Worm (Caenorhabditis elegans): ENCODE results near the gene K09H11.6.
A peak's percentile ranks its signal among the peaks of the same experiment; 100 is the strongest.

Gene K09H11.6

DNA sequence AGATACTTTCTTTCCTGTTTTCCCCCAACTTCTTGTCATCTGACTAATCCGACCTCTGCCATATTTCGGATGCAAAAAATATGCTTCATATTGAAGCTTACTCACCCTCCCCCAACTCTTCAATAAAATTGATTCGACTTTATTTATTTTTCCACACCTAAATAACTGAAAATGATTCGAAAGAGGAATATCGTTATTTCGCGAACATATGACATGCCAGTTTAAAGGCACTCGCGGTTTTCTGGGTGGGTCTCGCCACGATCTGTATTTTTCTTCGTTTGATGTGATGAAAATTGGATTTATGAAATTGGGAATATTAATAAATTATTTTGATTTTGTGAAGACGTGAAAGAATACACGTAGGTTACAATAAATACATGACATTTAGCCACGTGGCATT lies 35.7 kb upstream of the K09H11.6 start, which contains the start of gene F44E7.3:
Gene F44E7.3 (plus strand): TSS at position 319 of the 400 bp plus-strand sequence.
- TF ChIP-seq ama-1 (optimal IDR thresholded peaks at IDR 0.05) = peak; percentile 53
- no peak for TF ChIP-seq R02D3.7 (tag; optimal IDR thresholded peaks at IDR 0.05)

DNA sequence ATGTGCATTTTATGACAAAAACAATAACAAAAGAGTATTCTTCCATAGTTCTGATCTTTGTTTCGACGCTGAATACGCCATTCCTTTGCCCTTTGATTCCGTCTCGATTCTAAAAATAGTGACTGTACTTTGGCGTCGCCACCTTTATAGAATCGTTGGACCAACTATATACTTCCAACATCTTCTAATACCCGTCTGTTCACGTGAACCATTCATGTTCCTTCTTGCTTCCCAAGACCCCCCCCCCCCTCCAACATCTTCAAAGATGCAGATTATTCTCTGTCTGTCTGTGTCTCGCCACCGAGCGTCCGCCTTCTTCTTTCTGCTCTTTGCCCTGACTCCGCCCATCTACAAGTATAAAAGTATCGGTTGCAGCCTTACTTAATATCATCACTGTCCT lies 34.0 kb upstream of the K09H11.6 start:
- no peak for TF ChIP-seq ztf-11 (tag; optimal IDR thresholded peaks at IDR 0.05)
- TF ChIP-seq aly-2 (tag; optimal IDR thresholded peaks at IDR 0.05) = no peak
- TF ChIP-seq nhr-21 (tag; optimal IDR thresholded peaks at IDR 0.05) = no peak
- TF ChIP-seq nhr-237 (tag; optimal IDR thresholded peaks at IDR 0.05) = no peak
- no peak for TF ChIP-seq skn-1 (tag; optimal IDR thresholded peaks at IDR 0.05)
- TF ChIP-seq lsy-2 (tag; optimal IDR thresholded peaks at IDR 0.05) = no peak
- no peak for TF ChIP-seq Y55F3AM.14 (GFP tag; optimal IDR thresholded peaks at IDR 0.05)
- TF ChIP-seq crh-2 (tag; optimal IDR thresholded peaks at IDR 0.05) = no peak
- TF ChIP-seq zag-1 (tag; optimal IDR thresholded peaks at IDR 0.05) = no peak
- no peak for TF ChIP-seq sem-4 (tag; optimal IDR thresholded peaks at IDR 0.05)
- no peak for TF ChIP-seq unc-62 (GFP tag; optimal IDR thresholded peaks at IDR 0.05)
- TF ChIP-seq sma-9 (GFP tag; optimal IDR thresholded peaks at IDR 0.05) = no peak
- no peak for TF ChIP-seq sma-9 (tag; optimal IDR thresholded peaks at IDR 0.05)
- TF ChIP-seq unc-39 (tag; optimal IDR thresholded peaks at IDR 0.05) = no peak
- TF ChIP-seq ZK546.5 (tag; optimal IDR thresholded peaks at IDR 0.05) = no peak

DNA sequence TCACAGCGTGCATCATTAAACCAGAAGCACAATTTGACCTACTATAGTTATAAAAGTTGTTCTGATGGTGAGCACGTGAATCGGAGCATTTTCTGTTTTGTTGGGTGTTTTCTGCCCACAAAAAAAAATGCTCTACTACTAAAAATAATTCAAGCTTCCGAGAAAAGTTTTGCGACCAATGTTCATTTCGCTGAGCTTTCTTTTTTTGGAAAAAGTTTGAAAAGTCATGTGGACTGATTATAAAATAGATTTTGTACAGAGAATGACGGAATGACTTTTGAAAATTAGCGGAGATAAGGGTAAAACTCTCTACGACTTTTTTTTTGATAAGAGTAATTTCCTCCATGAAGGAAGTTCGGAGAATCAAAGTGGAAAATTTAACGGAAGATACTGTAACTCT lies 33.5 kb upstream of the K09H11.6 start:
- TF ChIP-seq crh-2 (tag; optimal IDR thresholded peaks at IDR 0.05) = peak; percentile 20
- TF ChIP-seq elt-1 (tag; optimal IDR thresholded peaks at IDR 0.05) = no peak
- TF ChIP-seq fos-1 (tag; optimal IDR thresholded peaks at IDR 0.05) = peak; percentile 41
- peak; percentile 54 for TF ChIP-seq sma-9 (GFP tag; optimal IDR thresholded peaks at IDR 0.05)
- no peak for TF ChIP-seq sma-9 (tag; optimal IDR thresholded peaks at IDR 0.05)
- TF ChIP-seq nhr-237 (tag; optimal IDR thresholded peaks at IDR 0.05) = no peak
- no peak for TF ChIP-seq nhr-23 (tag; optimal IDR thresholded peaks at IDR 0.05)

DNA sequence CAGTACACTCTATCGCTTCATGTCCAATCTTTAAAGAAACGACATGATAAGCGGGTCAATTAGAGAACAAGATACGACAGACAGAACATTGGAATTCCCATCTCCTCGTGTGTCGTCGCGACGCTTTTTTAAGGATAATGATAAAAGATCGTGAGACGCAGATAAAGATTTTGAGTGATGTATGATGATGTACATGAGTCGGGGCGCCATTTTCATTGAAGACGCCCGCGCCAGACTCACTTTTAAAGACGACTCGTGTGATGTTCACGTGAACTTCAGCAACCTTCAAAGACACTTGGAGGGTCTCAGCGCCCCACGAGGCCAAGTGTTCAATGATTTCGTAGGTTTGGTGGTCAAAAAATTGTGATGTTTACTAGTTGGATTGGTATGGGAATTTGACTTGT lies 32.3 kb upstream of the K09H11.6 start:
- no peak for TF ChIP-seq ama-1 (optimal IDR thresholded peaks at IDR 0.05)
- no peak for TF ChIP-seq ZK546.5 (tag; optimal IDR thresholded peaks at IDR 0.05)
- peak; percentile 90 for TF ChIP-seq F13H6.1 (tag; optimal IDR thresholded peaks at IDR 0.05)
- no peak for TF ChIP-seq unc-39 (tag; optimal IDR thresholded peaks at IDR 0.05)
- TF ChIP-seq unc-55 (GFP tag; optimal IDR thresholded peaks at IDR 0.05) = no peak
- no peak for TF ChIP-seq alr-1 (tag; optimal IDR thresholded peaks at IDR 0.05)
- no peak for TF ChIP-seq elt-1 (tag; optimal IDR thresholded peaks at IDR 0.05)
- TF ChIP-seq peb-1 (tag; optimal IDR thresholded peaks at IDR 0.05) = no peak
- TF ChIP-seq sma-9 (GFP tag; optimal IDR thresholded peaks at IDR 0.05) = peak; percentile 92
- TF ChIP-seq sma-9 (tag; optimal IDR thresholded peaks at IDR 0.05) = peak; percentile 10
- TF ChIP-seq elt-3 (tag; optimal IDR thresholded peaks at IDR 0.05) = no peak
- peak; percentile 19 for TF ChIP-seq mab-5 (tag; optimal IDR thresholded peaks at IDR 0.05)
- no peak for TF ChIP-seq dmd-4 (tag; optimal IDR thresholded peaks at IDR 0.05)
- peak; percentile 49 for TF ChIP-seq nhr-25 (tag; optimal IDR thresholded peaks at IDR 0.05)
- peak; percentile 94 for TF ChIP-seq nhr-21 (tag; optimal IDR thresholded peaks at IDR 0.05)
- no peak for TF ChIP-seq ztf-4 (tag; optimal IDR thresholded peaks at IDR 0.05)
- TF ChIP-seq nhr-10 (tag; optimal IDR thresholded peaks at IDR 0.05) = no peak
- no peak for TF ChIP-seq nhr-237 (tag; optimal IDR thresholded peaks at IDR 0.05)
- TF ChIP-seq skn-1 (tag; optimal IDR thresholded peaks at IDR 0.05) = no peak
- TF ChIP-seq mdl-1 (tag; optimal IDR thresholded peaks at IDR 0.05) = peak; percentile 77 to 78
- TF ChIP-seq nhr-23 (tag; optimal IDR thresholded peaks at IDR 0.05) = no peak
- peak; percentile 17 for TF ChIP-seq sem-4 (tag; optimal IDR thresholded peaks at IDR 0.05)
- no peak for TF ChIP-seq nhr-77 (tag; optimal IDR thresholded peaks at IDR 0.05)
- TF ChIP-seq nhr-129 (tag; optimal IDR thresholded peaks at IDR 0.05) = peak; percentile 62
- no peak for TF ChIP-seq ceh-16 (tag; optimal IDR thresholded peaks at IDR 0.05)
- no peak for TF ChIP-seq C34F6.9 (tag; optimal IDR thresholded peaks at IDR 0.05)
- TF ChIP-seq ztf-1 (GFP tag; conservative IDR thresholded peaks at IDR 0.05) = no peak
- TF ChIP-seq lin-11 (tag; optimal IDR thresholded peaks at IDR 0.05) = no peak
- peak; percentile 63 for TF ChIP-seq crh-2 (tag; optimal IDR thresholded peaks at IDR 0.05)
- no peak for TF ChIP-seq nhr-11 (tag; optimal IDR thresholded peaks at IDR 0.05)
- peak; percentile 57 for TF ChIP-seq gmeb-1 (tag; optimal IDR thresholded peaks at IDR 0.05)
- TF ChIP-seq R02D3.7 (tag; optimal IDR thresholded peaks at IDR 0.05) = no peak
- no peak for TF ChIP-seq ztf-11 (tag; optimal IDR thresholded peaks at IDR 0.05)
- no peak for TF ChIP-seq snpc-4 (tag; optimal IDR thresholded peaks at IDR 0.05)
- TF ChIP-seq blmp-1 (tag; optimal IDR thresholded peaks at IDR 0.05; ENCODE audit: insufficient read depth) = peak; percentile 81
- TF ChIP-seq sma-3 (GFP tag; optimal IDR thresholded peaks at IDR 0.05) = peak; percentile 94
- TF ChIP-seq Y55F3AM.14 (GFP tag; optimal IDR thresholded peaks at IDR 0.05) = peak; percentile 39
- no peak for TF ChIP-seq zag-1 (tag; optimal IDR thresholded peaks at IDR 0.05)
- no peak for TF ChIP-seq lin-13 (GFP tag; optimal IDR thresholded peaks at IDR 0.05)
- TF ChIP-seq lin-39 (tag; optimal IDR thresholded peaks at IDR 0.05) = no peak
- no peak for TF ChIP-seq aly-2 (tag; optimal IDR thresholded peaks at IDR 0.05)
- TF ChIP-seq egl-27 (tag; optimal IDR thresholded peaks at IDR 0.05) = peak; percentile 78
- TF ChIP-seq ceh-82 (tag; optimal IDR thresholded peaks at IDR 0.05) = no peak
- TF ChIP-seq nhr-12 (tag; optimal IDR thresholded peaks at IDR 0.05) = no peak

Data from whole organism, L2 larva.